Worm (Caenorhabditis elegans): ENCODE results near the gene R08C7.5.

Gene R08C7.5

DNA sequence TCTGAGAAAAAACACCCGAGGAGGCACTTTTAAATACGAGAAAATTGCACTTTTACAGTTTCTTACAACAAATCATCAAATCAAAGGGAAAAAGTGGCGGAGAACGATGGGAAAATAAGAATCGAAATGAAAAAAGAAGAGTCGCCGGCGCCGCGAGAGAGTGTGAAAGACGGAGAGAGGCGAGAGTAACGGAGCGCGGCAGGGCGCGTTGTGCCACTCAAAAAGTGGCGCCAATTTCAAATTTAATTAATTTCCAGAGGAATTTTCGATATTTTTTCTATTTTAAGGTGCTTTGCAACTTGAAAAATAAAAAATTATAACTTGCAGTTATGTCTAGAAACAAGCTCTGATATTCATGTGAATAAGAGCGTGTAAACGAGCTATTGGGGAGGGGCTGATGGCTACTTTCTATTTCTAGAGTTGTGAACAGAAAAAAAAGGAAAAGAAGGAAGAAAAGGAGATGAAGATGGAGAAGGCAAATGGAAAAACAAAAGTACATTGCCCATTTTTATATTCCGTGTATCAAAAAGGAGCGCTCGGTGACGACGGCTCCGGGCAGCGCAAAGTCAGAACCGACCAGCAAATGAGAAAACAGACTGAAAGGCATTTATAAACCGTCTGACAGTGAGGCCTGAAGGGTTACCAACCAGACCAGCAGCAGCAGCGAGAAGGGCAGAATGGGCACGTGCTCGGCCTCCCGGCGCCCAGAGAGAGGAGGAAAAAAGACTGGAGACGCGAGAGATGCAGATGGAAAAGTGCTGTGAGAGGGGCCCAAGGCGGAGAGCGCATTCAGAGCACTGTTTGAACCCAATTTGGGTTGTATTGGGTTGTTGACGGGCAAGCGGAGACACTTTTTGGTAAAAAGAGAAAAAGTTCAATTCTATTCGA lies 41.1 kb downstream of the R08C7.5 start (continued):
- TF ChIP-seq fkh-4 (tag; optimal IDR thresholded peaks at IDR 0.05; ENCODE audit: borderline replicate concordance) = no peak
- TF ChIP-seq lir-3 (tag; optimal IDR thresholded peaks at IDR 0.05; ENCODE audit: poor library complexity) = no peak
- no peak for TF ChIP-seq egl-27 (tag; optimal IDR thresholded peaks at IDR 0.05)
- peak; percentile 6 for TF ChIP-seq blmp-1 (tag; optimal IDR thresholded peaks at IDR 0.05)
- TF ChIP-seq nhr-19 (GFP tag; conservative IDR thresholded peaks at IDR 0.05) = peak; percentile 34
- TF ChIP-seq isw-1 (GFP tag; IDR thresholded peaks at IDR 0.05) = no peak
- TF ChIP-seq unc-30 (tag; optimal IDR thresholded peaks at IDR 0.05) = no peak
- TF ChIP-seq mdl-1 (tag; optimal IDR thresholded peaks at IDR 0.05) = peak in 1 of 2 experiments; percentile 86
- no peak for TF ChIP-seq unc-98 (GFP tag; IDR thresholded peaks at IDR 0.05)
- no peak for TF ChIP-seq zag-1 (tag; optimal IDR thresholded peaks at IDR 0.05)
- TF ChIP-seq mab-9 (GFP tag; IDR thresholded peaks at IDR 0.05) = 0 out of 2 replicates have a peak, but pooled peaks have one; percentile 33
- TF ChIP-seq xbp-1 (tag; optimal IDR thresholded peaks at IDR 0.05) = no peak
- TF ChIP-seq ceh-90 (tag; optimal IDR thresholded peaks at IDR 0.05) = no peak
- no peak for TF ChIP-seq nhr-90 (tag; optimal IDR thresholded peaks at IDR 0.05; ENCODE audit: poor library complexity)
- no peak for TF ChIP-seq hpl-2 (GFP tag; optimal IDR thresholded peaks at IDR 0.05)
- TF ChIP-seq mef-2 (tag; optimal IDR thresholded peaks at IDR 0.05) = peak; percentile 21
- no peak for TF ChIP-seq unc-62 (GFP tag; optimal IDR thresholded peaks at IDR 0.05)
- TF ChIP-seq alr-1 (tag; optimal IDR thresholded peaks at IDR 0.05; ENCODE audit: borderline replicate concordance) = no peak
- peak; percentile 59 to 81 for TF ChIP-seq lin-35 (GFP tag; optimal IDR thresholded peaks at IDR 0.05)
- no peak for TF ChIP-seq efl-3 (GFP tag; optimal IDR thresholded peaks at IDR 0.05)
- TF ChIP-seq elt-2 (tag; optimal IDR thresholded peaks at IDR 0.05) = no peak
- no peak for TF ChIP-seq ces-1 (GFP tag; optimal IDR thresholded peaks at IDR 0.05)
- TF ChIP-seq tbx-2 (tag; optimal IDR thresholded peaks at IDR 0.05) = peak; percentile 11
- peak; percentile 37 for TF ChIP-seq snu-23 (GFP tag; optimal IDR thresholded peaks at IDR 0.05)
- peak; percentile 17 to 35 for TF ChIP-seq lsy-2 (tag; optimal IDR thresholded peaks at IDR 0.05)
- no peak for TF ChIP-seq grh-1 (GFP tag; IDR thresholded peaks at IDR 0.05)
- no peak for TF ChIP-seq aly-2 (tag; optimal IDR thresholded peaks at IDR 0.05)
- peak; percentile 50 for TF ChIP-seq rnt-1 (tag; optimal IDR thresholded peaks at IDR 0.05)
- TF ChIP-seq nhr-237 (tag; optimal IDR thresholded peaks at IDR 0.05) = no peak
- TF ChIP-seq unc-130 (tag; optimal IDR thresholded peaks at IDR 0.05) = no peak
- no peak for TF ChIP-seq nhr-28 (tag; optimal IDR thresholded peaks at IDR 0.05)
- TF ChIP-seq lin-14 (GFP tag; optimal IDR thresholded peaks at IDR 0.05) = peak; percentile 55
- TF ChIP-seq jun-1 (tag; optimal IDR thresholded peaks at IDR 0.05) = no peak
- TF ChIP-seq vab-15 (tag; optimal IDR thresholded peaks at IDR 0.05) = peak; percentile 41
- no peak for TF ChIP-seq irx-1 (tag; optimal IDR thresholded peaks at IDR 0.05)
- TF ChIP-seq nhr-84 (tag; optimal IDR thresholded peaks at IDR 0.05) = no peak
- no peak for TF ChIP-seq pag-3 (tag; optimal IDR thresholded peaks at IDR 0.05; ENCODE audit: borderline replicate concordance, insufficient read depth)
- no peak for TF ChIP-seq ceh-8 (GFP tag; optimal IDR thresholded peaks at IDR 0.05)
- no peak for TF ChIP-seq sox-4 (tag; optimal IDR thresholded peaks at IDR 0.05)
- no peak for TF ChIP-seq ets-5 (GFP tag; IDR thresholded peaks at IDR 0.05)

Data from whole organism, L1 larva.